Worm (Caenorhabditis elegans) whole organism, L3 larva: Measurements from ENCODE around the gene scl-20.

Experiments used
- ama-1 ChIP-seq: fragments of 150-350 bp; optimal IDR thresholded peaks from 2 replicates; lab custom pipeline; 2018
- elt-3 ChIP-seq, 3 experiments: fragments of 150-350 bp in 1 of 3; sonication (generic microtip) in 2 of 3; optimal IDR thresholded peaks; 2 replicates in 2 of 3; 4 replicates in 1 of 3; lab custom pipeline; 2014 to 2017; ENCODE audit warnings: missing biosample characterization in 3 of 3, missing genetic modification characterization in 3 of 3
- fos-1 ChIP-seq: fragments of 150-350 bp; optimal IDR thresholded peaks from 2 replicates; lab custom pipeline; 2014; ENCODE audit warnings: missing biosample characterization, missing genetic modification characterization
- nfya-1 ChIP-seq: sonication (generic microtip); optimal IDR thresholded peaks from 2 replicates; lab custom pipeline; 2017; ENCODE audit warnings: missing genetic modification characterization, mild to moderate bottlenecking, missing compliant biosample characterization, antibody characterized with exemption, moderate library complexity; ENCODE audit not compliant: insufficient read depth
- nhr-23 ChIP-seq: fragments of 150-350 bp; optimal IDR thresholded peaks from 2 replicates; lab custom pipeline; 2014; ENCODE audit warnings: missing biosample characterization, missing genetic modification reagents, missing genetic modification characterization
- nhr-237 ChIP-seq: fragments of 150-350 bp; optimal IDR thresholded peaks from 2 replicates; lab custom pipeline; 2014; ENCODE audit warnings: missing biosample characterization, missing genetic modification characterization
- sea-2 ChIP-seq: fragments of 150-350 bp; sonication (generic microtip); optimal IDR thresholded peaks from 4 replicates; lab custom pipeline; 2014; ENCODE audit warnings: missing biosample characterization, missing genetic modification reagents, missing genetic modification characterization
- skn-1 ChIP-seq: fragments of 150-350 bp; optimal IDR thresholded peaks from 2 replicates; lab custom pipeline; 2014; ENCODE audit warnings: missing biosample characterization, missing genetic modification characterization
- tbx-2 ChIP-seq: sonication (generic microtip); optimal IDR thresholded peaks from 2 replicates; lab custom pipeline; 2016; ENCODE audit warnings: mild to moderate bottlenecking, missing genetic modification characterization, missing compliant biosample characterization
- unc-39 ChIP-seq: sonication (generic microtip); optimal IDR thresholded peaks from 4 replicates; lab custom pipeline; 2017; ENCODE audit warnings: missing biosample characterization, missing genetic modification characterization

ce11 chrV:18709203-18709860 lies 24.9 kb downstream of the scl-20 start, which contains the start of gene Y17D7C.6:
- no peak for TF ChIP-seq elt-3 (tag; optimal IDR thresholded peaks at IDR 0.05; lab: Kevin White, UChicago)
- no peak for TF ChIP-seq sea-2 (GFP tag; lab: Kevin White, UChicago)
- no peak for TF ChIP-seq nhr-23 (tag; lab: Kevin White, UChicago)
- TF ChIP-seq fos-1 (tag; lab: Kevin White, UChicago): no peak
- no peak for TF ChIP-seq unc-39 (tag; lab: Kevin White, UChicago)
- no peak for TF ChIP-seq skn-1 (tag; lab: Kevin White, UChicago)
- TF ChIP-seq tbx-2: no peak
- TF ChIP-seq nhr-237 (tag; lab: Kevin White, UChicago): no peak
- TF ChIP-seq nfya-1 (tag; lab: Kevin White, UChicago): no peak
- TF ChIP-seq ama-1 (lab: Kevin White, UChicago): no peak
